Fruit fly (Drosophila melanogaster) whole organism, pupa: ENCODE measurements around the gene CG3702.
A peak's percentile ranks its signal among the peaks of the same experiment; 100 is the strongest.

Experiments
- CG10348 ChIP-seq: fragments of 200-800 bp; sonication (Bioruptor generic); IDR thresholded peaks from 2 replicates; pipeline ENCODE4 v1.3.6; 2022; ENCODE audit warnings: missing biosample characterization, missing genetic modification characterization
- CG13204 ChIP-seq: fragments of 200-800 bp; sonication (Bioruptor generic); optimal IDR thresholded peaks from 2 replicates; lab custom pipeline; 2018; ENCODE audit warnings: missing biosample characterization, mild to moderate bottlenecking, missing genetic modification characterization, moderate library complexity
- D1 ChIP-seq: fragments of 200-800 bp; sonication (Bioruptor generic); optimal IDR thresholded peaks from 2 replicates; lab custom pipeline; 2018; ENCODE audit warnings: missing biosample characterization, mild to moderate bottlenecking, missing genetic modification characterization, moderate library complexity
- EcR ChIP-seq: fragments of 200-800 bp; sonication (Bioruptor generic); optimal IDR thresholded peaks from 3 replicates; lab custom pipeline; 2019; ENCODE audit warnings: missing biosample characterization, missing genetic modification characterization, mild to moderate bottlenecking, moderate library complexity, missing genetic modification reagents

- TF ChIP-seq D1 (tag; lab: Kevin White, UChicago) (peak; percentile 85), CG13204 (GFP tag; lab: Kevin White, UChicago) (peak; percentile 85), CG10348 (no peak), EcR (GFP tag; lab: Kevin White, UChicago) (no peak)
These were observed 4.0 kb downstream of the CG3702 start for dm6 chr2L:4222921-4223279.
